Worm (Caenorhabditis elegans) whole organism, L3 larva: Measurements from ENCODE around the gene bcc-1.

Source experiments
- elt-1 ChIP-seq: fragments of 150-350 bp; optimal IDR thresholded peaks from 2 replicates; lab custom pipeline; 2014; ENCODE audit warnings: missing biosample characterization, missing genetic modification characterization
- elt-3 ChIP-seq, 3 experiments: fragments of 150-350 bp in 1 of 3; sonication (generic microtip) in 2 of 3; optimal IDR thresholded peaks; 2 replicates in 2 of 3; 4 replicates in 1 of 3; lab custom pipeline; 2014 to 2017; ENCODE audit warnings: missing biosample characterization in 3 of 3, missing genetic modification characterization in 3 of 3
- fos-1 ChIP-seq: fragments of 150-350 bp; optimal IDR thresholded peaks from 2 replicates; lab custom pipeline; 2014; ENCODE audit warnings: missing biosample characterization, missing genetic modification characterization
- lin-39 ChIP-seq: fragments of 150-350 bp; optimal IDR thresholded peaks from 2 replicates; lab custom pipeline; 2018; ENCODE audit warnings: missing biosample characterization, missing genetic modification reagents, missing genetic modification characterization
- mdl-1 ChIP-seq: fragments of 150-350 bp; optimal IDR thresholded peaks from 2 replicates; lab custom pipeline; 2014; ENCODE audit warnings: missing biosample characterization, missing genetic modification characterization
- nfya-1 ChIP-seq: sonication (generic microtip); optimal IDR thresholded peaks from 2 replicates; lab custom pipeline; 2017; ENCODE audit warnings: missing genetic modification characterization, mild to moderate bottlenecking, missing compliant biosample characterization, antibody characterized with exemption, moderate library complexity; ENCODE audit not compliant: insufficient read depth
- nhr-237 ChIP-seq: fragments of 150-350 bp; optimal IDR thresholded peaks from 2 replicates; lab custom pipeline; 2014; ENCODE audit warnings: missing biosample characterization, missing genetic modification characterization

DNA sequence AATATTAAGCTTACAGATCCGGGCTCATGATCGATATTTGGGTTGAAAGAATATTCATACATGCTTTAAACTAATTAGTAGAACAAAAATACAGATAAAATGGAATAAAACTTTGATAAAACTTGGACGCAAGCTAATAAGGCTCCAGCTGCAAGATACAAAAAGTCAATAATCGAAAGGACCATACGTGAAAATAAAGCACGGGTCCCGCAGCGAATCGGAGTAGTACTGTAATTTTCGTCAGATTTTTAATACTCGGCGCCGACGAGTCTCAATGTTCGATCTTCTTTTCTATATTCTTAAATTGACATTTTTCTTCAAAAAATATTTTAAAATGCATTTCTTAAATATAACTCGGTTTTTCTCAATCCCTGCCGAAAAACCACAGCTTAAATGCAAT lies 32.3 kb upstream of the bcc-1 start, which contains the start of gene spo-11:
- TF ChIP-seq mdl-1 (tag; lab: Kevin White, UChicago) (no peak), nhr-237 (tag; lab: Kevin White, UChicago) (no peak), fos-1 (no peak), elt-1 (no peak), elt-3 (tag; optimal IDR thresholded peaks at IDR 0.05; lab: Kevin White, UChicago) (no peak), lin-39 (tag; lab: Kevin White, UChicago) (no peak), nfya-1 (tag; lab: Kevin White, UChicago) (no peak)
